Worm (Caenorhabditis elegans) whole organism, L4 larva: Measurements from ENCODE around the gene ergo-1.

ENCODE experiments used
- aly-2 ChIP-seq: sonication (generic microtip); optimal IDR thresholded peaks from 2 replicates; lab custom pipeline; 2018; ENCODE audit warnings: missing biosample characterization, missing genetic modification characterization
- ctbp-1 ChIP-seq: fragments of 200-800 bp; sonication (Bioruptor generic); IDR thresholded peaks from 2 replicates; pipeline ENCODE4 v1.3.6; 2022; ENCODE audit warnings: missing genetic modification reagents, missing genetic modification characterization, missing compliant biosample characterization
- lin-15B ChIP-seq: fragments of 150-350 bp; sonication (generic microtip); optimal IDR thresholded peaks from 3 replicates; lab custom pipeline; 2014; ENCODE audit warnings: missing biosample characterization, missing genetic modification characterization
- mep-1 ChIP-seq: fragments of 150-350 bp; sonication (generic microtip); optimal IDR thresholded peaks from 3 replicates; lab custom pipeline; 2014; ENCODE audit warnings: missing biosample characterization, missing genetic modification characterization
- mxl-2 ChIP-seq: fragments of 200-800 bp; sonication (Bioruptor generic); conservative IDR thresholded peaks from 2 replicates; pipeline ENCODE4 v1.3.6; 2022; ENCODE audit warnings: missing genetic modification reagents, missing genetic modification characterization, missing compliant biosample characterization
- nhr-10 ChIP-seq: fragments of 150-350 bp; optimal IDR thresholded peaks from 2 replicates; lab custom pipeline; 2014; ENCODE audit warnings: missing biosample characterization, missing genetic modification characterization
- nhr-11 ChIP-seq: fragments of 150-350 bp; optimal IDR thresholded peaks from 2 replicates; lab custom pipeline; 2014; ENCODE audit warnings: missing biosample characterization, missing genetic modification characterization
- nhr-237 ChIP-seq: sonication (generic microtip); optimal IDR thresholded peaks from 2 replicates; lab custom pipeline; 2017; ENCODE audit warnings: missing biosample characterization, missing genetic modification characterization
- nhr-25 ChIP-seq: sonication (generic microtip); optimal IDR thresholded peaks from 2 replicates; lab custom pipeline; 2017; ENCODE audit warnings: missing genetic modification characterization, mild to moderate bottlenecking, missing compliant biosample characterization, antibody characterized with exemption, moderate library complexity, borderline replicate concordance; ENCODE audit not compliant: insufficient read depth
- nhr-48 ChIP-seq: sonication (generic microtip); optimal IDR thresholded peaks from 2 replicates; lab custom pipeline; 2016; ENCODE audit warnings: mild to moderate bottlenecking, missing genetic modification characterization, missing compliant biosample characterization
- snpc-4 ChIP-seq: fragments of 150-350 bp; optimal IDR thresholded peaks from 2 replicates; lab custom pipeline; 2014; ENCODE audit warnings: missing biosample characterization, missing genetic modification characterization

- TF ChIP-seq mxl-2 (GFP tag; lab: Robert Waterston, UW) (no peak), nhr-237 (no peak), nhr-25 (tag; lab: Kevin White, UChicago) (no peak), lin-15B (tag; lab: Kevin White, UChicago) (no peak), snpc-4 (tag; lab: Kevin White, UChicago) (no peak), nhr-11 (tag; lab: Kevin White, UChicago) (peak; percentile 21), ctbp-1 (GFP tag; lab: Robert Waterston, UW) (peak; percentile 72), nhr-10 (tag; lab: Kevin White, UChicago) (no peak), nhr-48 (tag; lab: Kevin White, UChicago) (no peak), aly-2 (tag; lab: Kevin White, UChicago) (no peak), mep-1 (tag; lab: Kevin White, UChicago) (peak; percentile 58)
These were observed 28.9 kb upstream of the ergo-1 start for ce11 chrV:979698-980097.
